Worm (Caenorhabditis elegans) whole organism, L4 larva: ENCODE results near the gene bre-2.
A peak's percentile ranks its signal among the peaks of the same experiment; 100 is the strongest.

Source experiments
- F10B5.3 ChIP-seq: sonication (generic microtip); optimal IDR thresholded peaks from 2 replicates; lab custom pipeline; 2016; ENCODE audit warnings: mild to moderate bottlenecking, missing genetic modification characterization, missing compliant biosample characterization
- F26F4.8 ChIP-seq: fragments of 200-800 bp; sonication (Bioruptor generic); conservative IDR thresholded peaks from 2 replicates; pipeline ENCODE4 v1.3.6; 2022; ENCODE audit warnings: missing genetic modification characterization, missing compliant biosample characterization
- R02D3.7 ChIP-seq: fragments of 150-350 bp; sonication (generic microtip); optimal IDR thresholded peaks from 3 replicates; lab custom pipeline; 2014; ENCODE audit warnings: missing biosample characterization, missing genetic modification characterization
- Y105C5A.15 ChIP-seq: fragments of 200-800 bp; sonication (Bioruptor generic); IDR thresholded peaks from 2 replicates; pipeline ENCODE4 v1.3.6; 2022; ENCODE audit warnings: missing genetic modification characterization, missing compliant biosample characterization
- ZK337.2 ChIP-seq: fragments of 200-800 bp; sonication (Bioruptor generic); IDR thresholded peaks from 2 replicates; pipeline ENCODE4 v1.3.6; 2022; ENCODE audit warnings: missing genetic modification reagents, missing genetic modification characterization, missing compliant biosample characterization
- aha-1 ChIP-seq: fragments of 150-350 bp; peaks from one replicate; lab custom pipeline; 2014; ENCODE audit warnings: missing biosample characterization, missing genetic modification characterization
- aly-2 ChIP-seq: sonication (generic microtip); optimal IDR thresholded peaks from 2 replicates; lab custom pipeline; 2018; ENCODE audit warnings: missing biosample characterization, missing genetic modification characterization
- ceh-32 ChIP-seq: sonication (generic microtip); optimal IDR thresholded peaks from 2 replicates; lab custom pipeline; 2016; ENCODE audit warnings: mild to moderate bottlenecking, missing genetic modification characterization, missing compliant biosample characterization; ENCODE audit not compliant: poor library complexity
- ceh-44 ChIP-seq: fragments of 200-800 bp; sonication (Bioruptor generic); IDR thresholded peaks from 2 replicates; pipeline ENCODE4 v1.3.6; 2022; ENCODE audit warnings: missing genetic modification reagents, missing genetic modification characterization, missing compliant biosample characterization
- daf-12 ChIP-seq: fragments of 150-350 bp; optimal IDR thresholded peaks from 2 replicates; lab custom pipeline; 2014; ENCODE audit warnings: missing biosample characterization, missing genetic modification reagents, missing genetic modification characterization
- daf-16 ChIP-seq, 3 experiments: sonication (generic microtip); optimal IDR thresholded peaks; 2 replicates each; lab custom pipeline; 2016 to 2017; ENCODE audit warnings: missing genetic modification characterization in 3 of 3, missing genetic modification reagents in 3 of 3, mild to moderate bottlenecking in 2 of 3, missing compliant biosample characterization in 2 of 3, missing biosample characterization in 1 of 3, moderate library complexity in 1 of 3
- dmd-9 ChIP-seq: fragments of 200-800 bp; sonication (Bioruptor generic); IDR thresholded peaks from 2 replicates; pipeline ENCODE4 v1.3.6; 2022; ENCODE audit warnings: missing genetic modification reagents, missing genetic modification characterization, missing compliant biosample characterization
- dpl-1 ChIP-seq: fragments of 150-350 bp; optimal IDR thresholded peaks from 2 replicates; lab custom pipeline; 2014; ENCODE audit warnings: missing biosample characterization, missing genetic modification reagents, missing genetic modification characterization
- dve-1 ChIP-seq: sonication (generic microtip); optimal IDR thresholded peaks from 2 replicates; lab custom pipeline; 2017; ENCODE audit warnings: antibody characterized with exemption, mild to moderate bottlenecking, missing genetic modification characterization, missing compliant biosample characterization; ENCODE audit not compliant: insufficient read depth
- egl-43 ChIP-seq: fragments of 200-800 bp; sonication (Bioruptor generic); IDR thresholded peaks from 2 replicates; pipeline ENCODE4 v1.3.6; 2022; ENCODE audit warnings: missing genetic modification reagents, missing genetic modification characterization, missing compliant biosample characterization
- hif-1 ChIP-seq, 2 experiments: sonication (generic microtip); optimal IDR thresholded peaks; 2 replicates each; lab custom pipeline; 2016 to 2017; ENCODE audit warnings: missing compliant biosample characterization in 2 of 2, missing genetic modification characterization in 2 of 2, missing genetic modification reagents in 2 of 2, missing genotype in 2 of 2, mild to moderate bottlenecking in 1 of 2
- hlh-30 ChIP-seq: sonication (generic microtip); optimal IDR thresholded peaks from 2 replicates; lab custom pipeline; 2017; ENCODE audit warnings: antibody characterized with exemption, mild to moderate bottlenecking, missing genetic modification characterization, missing compliant biosample characterization; ENCODE audit not compliant: insufficient read depth
- lin-1 ChIP-seq: fragments of 200-800 bp; sonication (Bioruptor generic); IDR thresholded peaks from 2 replicates; pipeline ENCODE4 v1.3.6; 2022; ENCODE audit warnings: missing genetic modification reagents, missing genetic modification characterization, missing compliant biosample characterization
- lin-29 ChIP-seq: fragments of 200-800 bp; sonication (Bioruptor generic); IDR thresholded peaks from 2 replicates; pipeline ENCODE4 v1.3.6; 2022; ENCODE audit warnings: missing genetic modification reagents, missing genetic modification characterization, missing compliant biosample characterization
- lsy-2 ChIP-seq, 2 experiments: fragments of 150-350 bp in 1 of 2; sonication (generic microtip) in 1 of 2; optimal IDR thresholded peaks; 2 replicates each; lab custom pipeline; 2014 to 2017; ENCODE audit warnings: missing biosample characterization in 2 of 2, missing genetic modification characterization in 2 of 2
- madf-5 ChIP-seq, 2 experiments: fragments of 200-800 bp; sonication (Bioruptor generic); IDR thresholded peaks; 2 replicates each; pipeline ENCODE4 v1.3.6; 2022; ENCODE audit warnings: missing compliant biosample characterization in 2 of 2, missing genetic modification characterization in 2 of 2
- mep-1 ChIP-seq: fragments of 150-350 bp; sonication (generic microtip); optimal IDR thresholded peaks from 3 replicates; lab custom pipeline; 2014; ENCODE audit warnings: missing biosample characterization, missing genetic modification characterization
- mes-2 ChIP-seq: sonication (generic microtip); optimal IDR thresholded peaks from 2 replicates; lab custom pipeline; 2016; ENCODE audit warnings: missing genotype, mild to moderate bottlenecking, missing genetic modification characterization, missing compliant biosample characterization; ENCODE audit not compliant: poor library complexity, severe bottlenecking
- mxl-3 ChIP-seq: fragments of 200-800 bp; sonication (Bioruptor generic); optimal IDR thresholded peaks from 2 replicates; lab custom pipeline; 2018; ENCODE audit warnings: mild to moderate bottlenecking, missing genetic modification characterization, missing compliant biosample characterization
- nhr-11 ChIP-seq: fragments of 150-350 bp; optimal IDR thresholded peaks from 2 replicates; lab custom pipeline; 2014; ENCODE audit warnings: missing biosample characterization, missing genetic modification characterization
- nhr-111 ChIP-seq: fragments of 200-800 bp; sonication (Bioruptor generic); optimal IDR thresholded peaks from 2 replicates; lab custom pipeline; 2018; ENCODE audit warnings: mild to moderate bottlenecking, missing genetic modification characterization, missing compliant biosample characterization
- nhr-25 ChIP-seq: sonication (generic microtip); optimal IDR thresholded peaks from 2 replicates; lab custom pipeline; 2017; ENCODE audit warnings: missing genetic modification characterization, mild to moderate bottlenecking, missing compliant biosample characterization, antibody characterized with exemption, moderate library complexity, borderline replicate concordance; ENCODE audit not compliant: insufficient read depth
- nhr-28 ChIP-seq: fragments of 150-350 bp; optimal IDR thresholded peaks from 2 replicates; lab custom pipeline; 2014; ENCODE audit warnings: missing biosample characterization, missing genetic modification characterization
- nhr-6 ChIP-seq: fragments of 150-350 bp; optimal IDR thresholded peaks from 2 replicates; lab custom pipeline; 2014; ENCODE audit warnings: missing biosample characterization, missing genetic modification characterization
- php-3 ChIP-seq: fragments of 200-800 bp; sonication (Bioruptor generic); IDR thresholded peaks from 2 replicates; pipeline ENCODE4 v1.3.6; 2022; ENCODE audit warnings: missing genetic modification reagents, missing genetic modification characterization, missing compliant biosample characterization
- pqm-1 ChIP-seq: sonication (generic microtip); optimal IDR thresholded peaks from 2 replicates; lab custom pipeline; 2017; ENCODE audit warnings: missing biosample characterization, missing genetic modification characterization
- sdz-12 ChIP-seq: fragments of 200-800 bp; sonication (Bioruptor generic); optimal IDR thresholded peaks from 2 replicates; lab custom pipeline; 2018; ENCODE audit warnings: mild to moderate bottlenecking, missing genetic modification characterization, missing compliant biosample characterization
- snpc-4 ChIP-seq: fragments of 150-350 bp; optimal IDR thresholded peaks from 2 replicates; lab custom pipeline; 2014; ENCODE audit warnings: missing biosample characterization, missing genetic modification characterization
- spr-3 ChIP-seq: fragments of 200-800 bp; sonication (Bioruptor generic); optimal IDR thresholded peaks from 2 replicates; lab custom pipeline; 2018; ENCODE audit warnings: mild to moderate bottlenecking, missing genetic modification characterization, missing compliant biosample characterization
- unc-130 ChIP-seq: sonication (generic microtip); optimal IDR thresholded peaks from 2 replicates; lab custom pipeline; 2016; ENCODE audit warnings: missing genetic modification reagents, missing genetic modification characterization, missing compliant biosample characterization
- unc-62 ChIP-seq, 3 experiments: fragments of 150-350 bp in 1 of 3; sonication (generic microtip); optimal IDR thresholded peaks in 2 of 3; peaks in 1 of 3; 1 replicate in 1 of 3; 2 replicates in 2 of 3; lab custom pipeline; 2014 to 2017; ENCODE audit warnings: missing biosample characterization in 3 of 3, missing genetic modification characterization in 3 of 3, missing genetic modification reagents in 3 of 3, missing genotype in 1 of 3

bre-2 gene

DNA sequence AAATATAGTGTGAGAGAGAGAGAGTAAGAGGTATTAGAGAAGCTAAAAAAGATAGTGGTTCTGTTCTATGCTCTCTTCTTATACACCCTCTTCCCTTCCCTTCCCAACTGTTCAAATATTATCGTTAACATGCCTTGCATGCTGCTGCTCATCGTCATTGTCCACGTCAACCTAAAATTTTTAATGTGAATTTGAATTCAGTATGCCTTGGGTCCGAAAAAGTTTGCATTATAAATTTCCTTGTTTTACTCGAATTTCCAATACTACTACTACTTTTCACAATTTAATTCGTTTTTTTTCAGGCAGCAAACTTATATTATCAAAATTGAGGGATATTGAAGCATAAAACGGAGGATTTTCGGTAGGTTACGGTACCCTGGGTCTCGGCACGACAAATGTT, 47.7 kb upstream of the bre-2 start, which contains the start of gene gly-5:
Gene gly-5, plus strand, starts transcription at position 301 of the 400 bp plus-strand sequence.
- TF ChIP-seq pqm-1 (tag; lab: Kevin White, UChicago) (peak; percentile 16), Y105C5A.15 (no peak), sdz-12 (no peak), ZK337.2 (no peak), daf-16 (GFP tag; optimal IDR thresholded peaks at IDR 0.05; lab: Kevin White, UChicago) (no peak), daf-16 (tag; optimal IDR thresholded peaks at IDR 0.05; lab: Kevin White, UChicago) (peak; percentile 46), ceh-44 (GFP tag; lab: Robert Waterston, UW) (no peak), nhr-25 (no peak), nhr-111 (GFP tag; lab: Kevin White, UChicago) (no peak), snpc-4 (tag; lab: Kevin White, UChicago) (no peak), nhr-11 (tag; lab: Kevin White, UChicago) (no peak), R02D3.7 (tag; lab: Kevin White, UChicago) (no peak), mes-2 (no peak), F26F4.8 (no peak), hif-1 (tag; optimal IDR thresholded peaks at IDR 0.05; lab: Kevin White, UChicago) (no peak), ceh-32 (tag; lab: Kevin White, UChicago) (no peak), aha-1 (tag; lab: Kevin White, UChicago) (no peak), dve-1 (tag; lab: Kevin White, UChicago) (no peak)

DNA sequence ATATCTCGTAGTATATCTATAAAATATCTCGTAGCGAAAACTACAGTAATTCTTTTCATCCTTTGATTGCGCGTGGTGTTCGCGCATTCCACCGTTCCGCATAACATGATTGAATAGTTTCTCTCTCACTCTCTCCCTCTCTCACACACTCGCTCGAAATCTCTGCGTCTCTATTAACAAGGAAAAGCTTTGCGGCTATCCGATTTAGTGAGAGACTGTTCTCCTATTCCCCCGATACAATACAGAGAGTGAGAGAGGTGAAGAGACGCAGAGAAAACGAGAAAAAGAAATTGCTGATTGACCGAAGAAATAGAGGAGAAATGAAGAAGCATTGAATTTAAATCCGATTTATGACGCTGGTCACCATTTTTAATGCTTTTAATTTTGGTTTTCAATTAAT, 42.6 kb upstream of the bre-2 start:
- TF ChIP-seq daf-12 (tag; lab: Kevin White, UChicago) (no peak), lin-1 (0 out of 2 replicates have a peak, but pooled peaks have one; percentile 9), lin-29 (GFP tag; lab: Robert Waterston, UW) (no peak), dmd-9 (no peak), dve-1 (tag; lab: Kevin White, UChicago) (peak; percentile 84), dpl-1 (GFP tag; lab: Kevin White, UChicago) (peak; percentile 19), aly-2 (no peak), aha-1 (tag; lab: Kevin White, UChicago) (peak; percentile 84), hlh-30 (peak; percentile 60), nhr-6 (tag; lab: Kevin White, UChicago) (no peak), ceh-32 (tag; lab: Kevin White, UChicago) (no peak), mes-2 (peak; percentile 60), mxl-3 (GFP tag; lab: Kevin White, UChicago) (peak; percentile 55), nhr-28 (tag; lab: Kevin White, UChicago) (peak; percentile 32), unc-62 (GFP tag; optimal IDR thresholded peaks at IDR 0.05 in 1 of 2; lab: Kevin White, UChicago) (peak in 1 of 2 experiments; percentile 82), unc-62 (tag; optimal IDR thresholded peaks at IDR 0.05; lab: Kevin White, UChicago) (no peak), mep-1 (tag; lab: Kevin White, UChicago) (peak; percentile 35), lsy-2 (tag; optimal IDR thresholded peaks at IDR 0.05; lab: Kevin White, UChicago) (peak in 1 of 2 experiments; percentile 62)

ce11 chrIII:13176876-13177275, 37.5 kb upstream of the bre-2 start:
- TF ChIP-seq php-3 (GFP tag; lab: Robert Waterston, UW) = no peak
- no peak for TF ChIP-seq nhr-11 (tag; lab: Kevin White, UChicago)
- no peak for TF ChIP-seq ceh-44 (GFP tag; lab: Robert Waterston, UW)
- TF ChIP-seq egl-43 = no peak
- no peak for TF ChIP-seq unc-130
- no peak for TF ChIP-seq madf-5 (GFP tag; IDR thresholded peaks at IDR 0.05; lab: Robert Waterston, UW)
- TF ChIP-seq pqm-1 (tag; lab: Kevin White, UChicago) = no peak
- TF ChIP-seq spr-3 (GFP tag; lab: Kevin White, UChicago) = no peak
- TF ChIP-seq aly-2 = no peak
- no peak for TF ChIP-seq nhr-28 (tag; lab: Kevin White, UChicago)
- no peak for TF ChIP-seq F10B5.3 (tag; lab: Kevin White, UChicago)
